Fruit fly (Drosophila melanogaster) whole organism, wandering third instar larva: ENCODE measurements around the gene CG13384.

ENCODE experiments used
- CG9705 ChIP-seq: fragments of 200-800 bp; sonication (Bioruptor generic); optimal IDR thresholded peaks from 2 replicates; lab custom pipeline; 2018; ENCODE audit warnings: missing biosample characterization, mild to moderate bottlenecking, missing genetic modification characterization
- Dif ChIP-seq: fragments of 200-275, 200-300 bp; sonication (Bioruptor generic); optimal IDR thresholded peaks from 2 replicates; lab custom pipeline; 2018; ENCODE audit warnings: missing biosample characterization, missing genetic modification characterization; ENCODE audit not compliant: partially characterized antibody
- GATAd ChIP-seq: sonication (Bioruptor generic); optimal IDR thresholded peaks from 2 replicates; lab custom pipeline; 2016; ENCODE audit warnings: missing biosample characterization, missing genetic modification characterization
- Hr83 ChIP-seq: fragments of 200-300 bp; sonication (Bioruptor generic); optimal IDR thresholded peaks from 2 replicates; lab custom pipeline; 2016; ENCODE audit warnings: missing biosample characterization, mild to moderate bottlenecking, missing genetic modification characterization, moderate library complexity; ENCODE audit not compliant: poor library complexity, severe bottlenecking
- OdsH ChIP-seq: fragments of 200-800 bp; sonication (Bioruptor generic); optimal IDR thresholded peaks from 2 replicates; lab custom pipeline; 2016; ENCODE audit warnings: missing biosample characterization, mild to moderate bottlenecking, missing genetic modification characterization
- dmrt93B ChIP-seq: fragments of 200-800 bp; sonication (Bioruptor generic); optimal IDR thresholded peaks from 2 replicates; lab custom pipeline; 2018; ENCODE audit warnings: missing biosample characterization, mild to moderate bottlenecking, missing genetic modification characterization
- ey ChIP-seq: fragments of 200-800 bp; sonication (Bioruptor generic); optimal IDR thresholded peaks from 2 replicates; lab custom pipeline; 2016; ENCODE audit warnings: missing biosample characterization, missing genetic modification characterization
- pan ChIP-seq: fragments of >200 bp; optimal IDR thresholded peaks from 2 replicates; lab custom pipeline; 2017
- psq ChIP-seq: fragments of 200-800 bp; sonication (Bioruptor generic); optimal IDR thresholded peaks from 3 replicates; lab custom pipeline; 2017; ENCODE audit warnings: missing biosample characterization, mild to moderate bottlenecking, missing genetic modification characterization, moderate library complexity
- rgr ChIP-seq: fragments of 200-800 bp; sonication (Bioruptor generic); optimal IDR thresholded peaks from 3 replicates; lab custom pipeline; 2016; ENCODE audit warnings: missing biosample characterization, mild to moderate bottlenecking, missing genetic modification characterization
- sage ChIP-seq: fragments of 200-800 bp; sonication (Bioruptor generic); optimal IDR thresholded peaks from 2 replicates; lab custom pipeline; 2016; ENCODE audit warnings: missing biosample characterization, mild to moderate bottlenecking, missing genetic modification characterization
- usp ChIP-seq: fragments of >200 bp; optimal IDR thresholded peaks from 2 replicates; lab custom pipeline; 2017; ENCODE audit warnings: missing biosample characterization, missing genetic modification characterization

DNA sequence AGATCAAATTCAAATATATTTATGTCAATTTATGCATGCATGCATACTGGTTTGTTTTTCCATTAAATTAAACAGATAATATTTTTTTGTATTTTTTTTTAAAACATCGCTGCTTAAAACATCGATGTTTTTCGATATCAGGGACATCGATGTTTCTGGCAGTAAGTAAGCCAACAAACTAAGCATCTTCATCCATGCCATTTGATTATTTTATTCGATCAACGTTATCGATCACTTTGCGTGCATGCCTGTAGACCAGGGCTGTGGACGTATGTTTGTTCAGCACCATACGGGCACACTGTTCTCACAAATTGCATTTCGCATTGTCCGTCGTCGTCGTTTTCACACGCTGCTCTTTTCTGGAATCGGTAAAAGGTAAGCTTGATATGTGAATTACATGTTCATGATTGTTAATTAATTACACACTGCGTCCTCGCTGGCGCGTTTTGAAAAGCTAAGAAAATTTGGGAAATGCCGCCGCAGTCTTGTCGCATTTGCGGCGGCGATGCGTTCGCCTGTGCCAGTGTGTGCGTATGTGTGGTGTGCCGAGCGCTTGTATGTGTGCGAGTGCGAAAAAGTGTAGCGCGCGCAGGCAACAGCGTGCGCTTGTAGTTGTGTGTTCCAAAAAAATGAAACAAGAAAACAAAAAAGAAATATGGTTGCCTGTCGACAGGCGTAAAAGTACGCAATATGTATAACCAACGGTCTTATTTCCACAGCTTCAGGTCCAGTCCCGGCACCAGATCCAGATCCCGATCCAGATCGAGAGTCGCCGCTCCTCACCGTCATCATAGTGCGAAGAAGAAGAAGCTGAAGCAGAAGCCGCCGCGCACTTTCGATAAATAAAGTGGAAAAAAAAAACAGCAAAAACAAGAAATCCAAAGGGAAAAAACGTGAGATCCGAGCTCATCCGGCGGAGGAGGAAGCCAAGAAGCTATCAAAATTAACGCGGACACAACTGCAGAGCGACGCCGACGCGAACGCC, 19.3 kb downstream of the CG13384 start, which contains the start of gene emb:
- TF ChIP-seq Hr83 (GFP tag; lab: Kevin White, UChicago) (peak; percentile 80), ey (GFP tag; lab: Kevin White, UChicago) (peak; percentile 20), Dif (no peak), GATAd (GFP tag; lab: Kevin White, UChicago) (no peak), usp (no peak), OdsH (peak; percentile 40), pan (lab: Kevin White, UChicago) (no peak), rgr (GFP tag; lab: Kevin White, UChicago) (peak; percentile 61), CG9705 (GFP tag; lab: Kevin White, UChicago) (peak; percentile 25), psq (GFP tag; lab: Kevin White, UChicago) (peak; percentile 45), dmrt93B (no peak), sage (GFP tag; lab: Kevin White, UChicago) (no peak)
